Fruit fly (Drosophila melanogaster): ENCODE measurements around the gene svp.

svp gene

DNA sequence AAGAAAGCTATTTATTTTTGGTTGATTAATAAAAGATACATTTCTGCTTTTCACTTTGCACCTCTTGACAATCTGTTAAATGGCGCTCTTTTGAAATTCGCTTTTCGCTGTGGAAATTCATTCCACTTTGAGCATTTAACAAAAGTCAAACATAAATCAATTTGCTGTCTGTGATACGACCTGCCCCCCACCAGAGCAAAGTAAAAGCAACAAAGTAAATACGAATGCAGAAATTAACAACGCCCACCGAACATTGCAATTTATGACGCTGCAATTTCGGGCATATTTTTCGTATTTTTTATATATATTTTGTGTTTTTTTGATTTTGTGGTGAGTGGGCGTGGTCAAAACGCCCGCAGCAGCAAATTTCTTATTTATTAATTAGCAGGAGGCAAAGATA, 27.1 kb downstream of the svp start:
- TF ChIP-seq toe (GFP tag; optimal IDR thresholded peaks at IDR 0.05) (no peak), CG14711 (tag; optimal IDR thresholded peaks at IDR 0.05) (no peak), CG7101 (tag; optimal IDR thresholded peaks at IDR 0.05) (no peak), CG33017 (tag; optimal IDR thresholded peaks at IDR 0.05) (no peak), Crg-1 (GFP tag; optimal IDR thresholded peaks at IDR 0.05) (no peak), tj (GFP tag; optimal IDR thresholded peaks at IDR 0.05) (no peak), kay (GFP tag; ENCODE audit: borderline replicate concordance) (no peak), bab1 (GFP tag; optimal IDR thresholded peaks at IDR 0.05) (no peak), cnc (optimal IDR thresholded peaks at IDR 0.05) (no peak), CG7045 (GFP tag; optimal IDR thresholded peaks at IDR 0.05) (no peak), Mnt (GFP tag; optimal IDR thresholded peaks at IDR 0.05) (no peak), ovo (GFP tag; optimal IDR thresholded peaks at IDR 0.05) (no peak), cic (GFP tag; optimal IDR thresholded peaks at IDR 0.05) (no peak), pad (GFP tag; optimal IDR thresholded peaks at IDR 0.05) (no peak)

DNA sequence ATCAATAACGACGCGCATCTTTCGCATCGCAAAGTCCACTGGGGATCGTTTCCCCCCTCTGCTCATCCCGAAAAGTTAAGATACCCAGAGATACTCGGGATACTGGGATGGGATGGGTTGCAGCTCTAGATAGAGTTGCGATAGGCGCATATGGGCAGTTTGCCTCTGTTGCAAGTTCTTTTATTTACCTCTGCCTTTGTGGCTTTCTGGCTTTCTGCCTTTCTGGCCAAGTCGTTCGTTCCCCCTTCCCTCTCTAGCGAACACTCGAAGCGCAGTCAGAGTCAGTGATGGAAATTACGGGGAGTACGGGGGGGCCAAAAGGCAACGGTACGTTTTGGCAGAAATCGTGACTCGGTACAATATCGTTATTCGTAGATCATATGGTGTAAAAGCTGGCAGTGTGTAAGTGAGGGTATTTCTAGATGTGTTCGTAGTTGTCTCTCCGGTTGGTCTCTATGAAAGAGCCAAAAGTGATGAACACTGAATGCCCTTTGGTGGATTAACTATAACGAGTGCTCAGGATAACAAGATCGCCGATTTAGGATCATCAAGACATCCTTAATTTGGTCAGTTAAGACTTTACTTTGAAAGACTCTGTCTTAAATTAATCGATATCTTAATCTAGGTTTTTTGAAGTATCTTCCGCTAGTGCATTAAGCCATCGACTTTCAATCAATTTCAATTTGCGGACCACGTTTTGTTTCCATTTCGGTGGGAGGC, 30.2 kb downstream of the svp start:
- TF ChIP-seq toe (GFP tag; optimal IDR thresholded peaks at IDR 0.05): no peak
- no peak for TF ChIP-seq CG33017 (tag; optimal IDR thresholded peaks at IDR 0.05)
- TF ChIP-seq Clk (GFP tag; optimal IDR thresholded peaks at IDR 0.05): no peak
- TF ChIP-seq CG12768 (GFP tag; optimal IDR thresholded peaks at IDR 0.05): no peak
- TF ChIP-seq pad (GFP tag; optimal IDR thresholded peaks at IDR 0.05): no peak
- no peak for TF ChIP-seq CG1620 (GFP tag; optimal IDR thresholded peaks at IDR 0.05)
- no peak for TF ChIP-seq Crg-1 (GFP tag; optimal IDR thresholded peaks at IDR 0.05)
- TF ChIP-seq ovo (GFP tag; optimal IDR thresholded peaks at IDR 0.05): no peak
- no peak for TF ChIP-seq CG7101 (tag; optimal IDR thresholded peaks at IDR 0.05)
- no peak for TF ChIP-seq CG5204 (GFP tag; optimal IDR thresholded peaks at IDR 0.05)
- no peak for TF ChIP-seq cic (GFP tag; optimal IDR thresholded peaks at IDR 0.05)
- TF ChIP-seq tj (GFP tag; optimal IDR thresholded peaks at IDR 0.05): no peak
- TF ChIP-seq CG14711 (tag; optimal IDR thresholded peaks at IDR 0.05): no peak

- TF ChIP-seq Mnt (GFP tag; optimal IDR thresholded peaks at IDR 0.05): no peak
These were observed 32.1 kb downstream of the svp start for dm6 chr3R:12290466-12291237.

DNA sequence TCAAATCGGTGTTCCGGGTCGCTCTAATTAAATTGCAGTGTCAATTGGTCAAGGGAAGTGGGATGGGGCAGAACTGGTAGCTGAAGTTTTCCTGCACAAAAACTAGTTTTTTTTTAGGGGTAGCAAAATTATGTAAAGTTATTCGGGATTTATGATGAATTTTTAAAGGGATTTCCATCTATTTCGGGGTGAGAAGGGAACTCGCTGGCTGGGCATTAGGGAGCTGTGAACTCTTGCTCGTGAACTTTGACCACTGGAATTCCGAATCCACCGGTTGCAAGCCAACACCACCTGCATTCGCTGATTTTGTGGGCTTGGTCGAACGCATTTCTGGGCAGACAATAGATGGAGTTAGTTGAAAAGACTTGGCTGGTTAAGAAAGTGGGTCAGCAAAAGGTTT, 33.3 kb downstream of the svp start:
- no peak for TF ChIP-seq Clk (GFP tag; optimal IDR thresholded peaks at IDR 0.05)
- no peak for TF ChIP-seq pad (GFP tag; optimal IDR thresholded peaks at IDR 0.05)
- TF ChIP-seq toe (GFP tag; optimal IDR thresholded peaks at IDR 0.05): no peak
- no peak for TF ChIP-seq kay (GFP tag; ENCODE audit: borderline replicate concordance)
- no peak for TF ChIP-seq cic (GFP tag; optimal IDR thresholded peaks at IDR 0.05)
- TF ChIP-seq CG1620 (GFP tag; optimal IDR thresholded peaks at IDR 0.05): no peak
- no peak for TF ChIP-seq Crg-1 (GFP tag; optimal IDR thresholded peaks at IDR 0.05)
- TF ChIP-seq CG11617 (GFP tag; optimal IDR thresholded peaks at IDR 0.05): no peak
- TF ChIP-seq CG7045 (GFP tag; optimal IDR thresholded peaks at IDR 0.05): no peak
- no peak for TF ChIP-seq bab1 (GFP tag; optimal IDR thresholded peaks at IDR 0.05)
- no peak for TF ChIP-seq cnc (optimal IDR thresholded peaks at IDR 0.05)

DNA sequence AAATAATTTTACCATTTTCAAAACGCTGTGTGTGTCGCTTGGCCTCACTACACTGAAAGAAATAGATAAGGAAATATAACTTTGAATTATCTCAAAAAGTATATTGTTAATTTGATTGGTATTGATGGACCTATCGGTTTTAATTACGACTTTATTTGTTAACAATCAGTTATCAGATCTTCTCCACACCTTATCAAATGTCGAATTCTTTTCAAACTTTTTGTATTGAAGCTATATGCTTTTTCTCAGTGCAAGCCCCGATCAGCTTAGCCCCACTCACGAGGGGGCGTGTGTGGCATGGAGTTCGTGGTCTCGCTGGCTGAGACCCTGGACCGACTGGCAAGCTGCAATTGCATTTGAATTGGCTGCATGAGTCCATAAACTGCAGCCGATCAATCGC, 38.7 kb downstream of the svp start:
- no peak for TF ChIP-seq pad (GFP tag; optimal IDR thresholded peaks at IDR 0.05)
- no peak for TF ChIP-seq CG5204 (GFP tag; optimal IDR thresholded peaks at IDR 0.05)
- no peak for TF ChIP-seq bab1 (GFP tag; optimal IDR thresholded peaks at IDR 0.05)
- TF ChIP-seq toe (GFP tag; optimal IDR thresholded peaks at IDR 0.05): no peak

DNA sequence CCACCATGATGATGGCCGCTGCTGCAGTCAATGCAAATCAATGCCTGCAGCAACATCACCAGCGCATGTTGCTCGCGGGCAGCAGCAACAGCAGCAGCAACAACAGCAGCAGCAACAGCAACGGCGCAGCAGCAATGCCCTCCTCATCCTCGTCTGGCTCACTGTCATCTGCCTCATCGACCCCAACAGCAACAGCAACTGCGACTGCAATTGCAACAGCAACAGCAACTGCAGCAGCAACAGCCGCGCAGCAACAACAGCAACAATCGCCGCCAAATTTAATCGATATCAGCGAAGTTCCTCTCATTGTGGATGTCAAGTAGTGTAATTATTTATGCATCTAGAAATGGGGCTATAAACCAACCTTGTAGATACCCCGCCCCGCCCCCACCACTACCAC, 43.0 kb downstream of the svp start:
- TF ChIP-seq cic (GFP tag; optimal IDR thresholded peaks at IDR 0.05): no peak
- TF ChIP-seq CG7045 (GFP tag; optimal IDR thresholded peaks at IDR 0.05): no peak
- TF ChIP-seq CG1620 (GFP tag; optimal IDR thresholded peaks at IDR 0.05): no peak
- TF ChIP-seq CG7101 (tag; optimal IDR thresholded peaks at IDR 0.05): no peak
- TF ChIP-seq CG33017 (tag; optimal IDR thresholded peaks at IDR 0.05): no peak
- TF ChIP-seq ovo (GFP tag; optimal IDR thresholded peaks at IDR 0.05): no peak
- no peak for TF ChIP-seq CG14711 (tag; optimal IDR thresholded peaks at IDR 0.05)
- no peak for TF ChIP-seq Crg-1 (GFP tag; optimal IDR thresholded peaks at IDR 0.05)
- no peak for TF ChIP-seq Mnt (GFP tag; optimal IDR thresholded peaks at IDR 0.05)
- no peak for TF ChIP-seq kay (GFP tag; ENCODE audit: borderline replicate concordance)
- no peak for TF ChIP-seq CG12768 (GFP tag; optimal IDR thresholded peaks at IDR 0.05)
- no peak for TF ChIP-seq CG5204 (GFP tag; optimal IDR thresholded peaks at IDR 0.05)
- no peak for TF ChIP-seq bab1 (GFP tag; optimal IDR thresholded peaks at IDR 0.05)
- TF ChIP-seq pad (GFP tag; optimal IDR thresholded peaks at IDR 0.05): no peak
- no peak for TF ChIP-seq Clk (GFP tag; optimal IDR thresholded peaks at IDR 0.05)
- no peak for TF ChIP-seq CG11617 (GFP tag; optimal IDR thresholded peaks at IDR 0.05)
- no peak for TF ChIP-seq tj (GFP tag; optimal IDR thresholded peaks at IDR 0.05)
- TF ChIP-seq Hr96 (GFP tag; optimal IDR thresholded peaks at IDR 0.05): no peak
- TF ChIP-seq toe (GFP tag; optimal IDR thresholded peaks at IDR 0.05): no peak

DNA sequence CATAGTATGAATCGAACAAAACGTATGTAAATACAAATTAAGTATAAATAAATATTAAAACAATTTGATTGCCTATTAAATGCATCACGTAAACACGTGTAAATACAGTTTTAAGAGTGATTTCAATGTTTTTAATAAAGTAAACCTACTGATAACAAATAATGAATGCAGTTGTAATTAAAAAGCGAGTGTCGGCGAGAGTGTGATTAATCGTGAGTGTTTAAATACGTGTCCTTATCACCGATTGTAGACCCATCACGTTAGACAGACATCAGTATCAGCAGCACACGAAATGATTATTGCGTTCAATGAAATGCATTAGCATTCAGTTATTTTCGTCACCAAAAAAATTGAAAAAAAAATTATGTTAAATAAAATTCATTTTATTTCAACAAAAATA, 44.4 kb downstream of the svp start:
- TF ChIP-seq CG7045 (GFP tag; optimal IDR thresholded peaks at IDR 0.05) (no peak), Hr96 (GFP tag; optimal IDR thresholded peaks at IDR 0.05) (no peak), tj (GFP tag; optimal IDR thresholded peaks at IDR 0.05) (no peak), cnc (optimal IDR thresholded peaks at IDR 0.05) (no peak), kay (GFP tag; ENCODE audit: borderline replicate concordance) (peak; percentile 6), cic (GFP tag; optimal IDR thresholded peaks at IDR 0.05) (peak; percentile 71), CG14711 (tag; optimal IDR thresholded peaks at IDR 0.05) (no peak), Crg-1 (GFP tag; optimal IDR thresholded peaks at IDR 0.05) (no peak)

Measured in whole organism, adult.